Fruit fly (Drosophila melanogaster) whole organism, embryonic: ENCODE measurements around the gene Nrd1.

Experiments used
- Atf-2 ChIP-seq: fragments of 200-800 bp; sonication (Bioruptor generic); optimal IDR thresholded peaks from 2 replicates; lab custom pipeline; 2016; ENCODE audit warnings: missing biosample characterization, missing genetic modification characterization
- Bgb ChIP-seq: fragments of 200-800 bp; sonication (Bioruptor generic); IDR thresholded peaks from 2 replicates; pipeline ENCODE4 v1.3.6; 2022; ENCODE audit warnings: missing biosample characterization, missing genetic modification characterization; ENCODE audit not compliant: partially characterized antibody
- Bteb2 ChIP-seq: fragments of 200-800 bp; sonication (Bioruptor generic); optimal IDR thresholded peaks from 2 replicates; lab custom pipeline; 2016; ENCODE audit warnings: missing biosample characterization, missing genetic modification characterization
- CG10431 ChIP-seq: fragments of 200-800 bp; sonication (Bioruptor generic); optimal IDR thresholded peaks from 3 replicates; lab custom pipeline; 2018; ENCODE audit warnings: missing biosample characterization, mild to moderate bottlenecking, missing genetic modification characterization
- CG11560 ChIP-seq: fragments of 200-800 bp; sonication (Bioruptor generic); IDR thresholded peaks from 3 replicates; pipeline ENCODE4 v1.3.6; 2022; ENCODE audit warnings: missing biosample characterization, missing genetic modification characterization
- CG12769 ChIP-seq: fragments of 200-800 bp; sonication (Bioruptor generic); optimal IDR thresholded peaks from 2 replicates; lab custom pipeline; 2019; ENCODE audit warnings: missing biosample characterization, mild to moderate bottlenecking, missing genetic modification characterization, moderate library complexity
- CG14014 ChIP-seq: fragments of 200-800 bp; sonication (Bioruptor generic); IDR thresholded peaks from 2 replicates; pipeline ENCODE4 v1.3.6; 2022; ENCODE audit warnings: missing biosample characterization, missing genetic modification characterization
- CG16779 ChIP-seq: fragments of 200-800 bp; sonication (Bioruptor generic); IDR thresholded peaks from 2 replicates; pipeline ENCODE4 v1.3.6; 2022; ENCODE audit warnings: missing biosample characterization, missing genetic modification characterization
- CG16863 ChIP-seq: fragments of 200-800 bp; sonication (Bioruptor generic); optimal IDR thresholded peaks from 3 replicates; lab custom pipeline; 2016; ENCODE audit warnings: missing biosample characterization, missing genetic modification characterization
- CG30403 ChIP-seq: fragments of 200-800 bp; sonication (Bioruptor generic); optimal IDR thresholded peaks from 3 replicates; lab custom pipeline; 2016; ENCODE audit warnings: missing biosample characterization, missing genetic modification characterization
- CG33213 ChIP-seq: fragments of 200-800 bp; sonication (Bioruptor generic); optimal IDR thresholded peaks from 3 replicates; lab custom pipeline; 2016; ENCODE audit warnings: missing biosample characterization, missing genetic modification characterization
- CG34224 ChIP-seq: fragments of 200-800 bp; sonication (Bioruptor generic); IDR thresholded peaks from 3 replicates; pipeline ENCODE4 v1.3.6; 2022; ENCODE audit warnings: missing biosample characterization, missing genetic modification characterization; ENCODE audit not compliant: partially characterized antibody
- CG3726 ChIP-seq: fragments of 200-800 bp; sonication (Bioruptor generic); IDR thresholded peaks from 3 replicates; pipeline ENCODE4, ENCODE4 v1.3.6; 2022; ENCODE audit warnings: missing biosample characterization, missing genetic modification characterization
- CG3995 ChIP-seq: fragments of 200-800 bp; sonication (Bioruptor generic); optimal IDR thresholded peaks from 3 replicates; lab custom pipeline; 2016; ENCODE audit warnings: missing biosample characterization, missing genetic modification characterization
- CG4707 ChIP-seq: fragments of 200-800 bp; sonication (Bioruptor generic); optimal IDR thresholded peaks from 2 replicates; lab custom pipeline; 2018; ENCODE audit warnings: missing biosample characterization, mild to moderate bottlenecking, missing genetic modification characterization, moderate library complexity
- CG6654 ChIP-seq: fragments of 200-800 bp; sonication (Bioruptor generic); optimal IDR thresholded peaks from 2 replicates; lab custom pipeline; 2017; ENCODE audit warnings: missing biosample characterization, mild to moderate bottlenecking, missing genetic modification characterization
- CG8089 ChIP-seq: fragments of 200-800 bp; sonication (Bioruptor generic); optimal IDR thresholded peaks from 3 replicates; lab custom pipeline; 2016; ENCODE audit warnings: missing biosample characterization, missing genetic modification characterization
- CG9797 ChIP-seq: fragments of 200-800 bp; sonication (Bioruptor generic); optimal IDR thresholded peaks from 3 replicates; lab custom pipeline; 2018; ENCODE audit warnings: missing biosample characterization, mild to moderate bottlenecking, missing genetic modification characterization
- Camta ChIP-seq: fragments of 200-800 bp; sonication (Bioruptor generic); optimal IDR thresholded peaks from 2 replicates; lab custom pipeline; 2016; ENCODE audit warnings: missing biosample characterization, missing genetic modification characterization
- Dip3 ChIP-seq: fragments of 200-800 bp; sonication (Bioruptor generic); optimal IDR thresholded peaks from 3 replicates; lab custom pipeline; 2016; ENCODE audit warnings: missing biosample characterization, missing genetic modification characterization
- ERR ChIP-seq: fragments of 200-800 bp; sonication (Bioruptor generic); optimal IDR thresholded peaks from 2 replicates; lab custom pipeline; 2016; ENCODE audit warnings: missing biosample characterization, missing genetic modification characterization
- Eip74EF ChIP-seq, 2 experiments: fragments of 200-800 bp in 1 of 2; fragments of >200 bp in 1 of 2; sonication (Bioruptor generic) in 1 of 2; optimal IDR thresholded peaks; 2 replicates each; lab custom pipeline; 2017 to 2019; ENCODE audit warnings: missing biosample characterization in 2 of 2, missing genetic modification characterization in 2 of 2, mild to moderate bottlenecking in 1 of 2, moderate library complexity in 1 of 2
- HLHmδ ChIP-seq: fragments of 200-800 bp; sonication (Bioruptor generic); optimal IDR thresholded peaks from 2 replicates; lab custom pipeline; 2018; ENCODE audit warnings: missing biosample characterization, mild to moderate bottlenecking, missing genetic modification characterization, moderate library complexity
- Hmr ChIP-seq: fragments of 200-800 bp; sonication (Bioruptor generic); optimal IDR thresholded peaks from 3 replicates; lab custom pipeline; 2017; ENCODE audit warnings: mild to moderate bottlenecking, missing biosample characterization, missing genetic modification reagents, missing genetic modification characterization
- Hsf ChIP-seq: fragments of 200-800 bp; sonication (Bioruptor generic); optimal IDR thresholded peaks from 3 replicates; lab custom pipeline; 2016; ENCODE audit warnings: missing biosample characterization, missing genetic modification characterization
- Lhr ChIP-seq: fragments of 200-800 bp; sonication (Bioruptor generic); optimal IDR thresholded peaks from 3 replicates; lab custom pipeline; 2017; ENCODE audit warnings: mild to moderate bottlenecking, missing biosample characterization, missing genetic modification reagents, missing genetic modification characterization
- Med ChIP-seq: fragments of 200-800 bp; sonication (Bioruptor generic); peaks from one replicate; lab custom pipeline; 2016; ENCODE audit warnings: missing biosample characterization, missing genetic modification characterization, mild to moderate bottlenecking, inconsistent platforms, moderate library complexity
- Poxn ChIP-seq: fragments of 200-800 bp; sonication (Bioruptor generic); IDR thresholded peaks from 2 replicates; pipeline ENCODE4 v1.3.6; 2022; ENCODE audit warnings: missing biosample characterization, missing genetic modification characterization
- Ptx1 ChIP-seq: fragments of 200-800 bp; sonication (Bioruptor generic); IDR thresholded peaks from 2 replicates; pipeline ENCODE4 v1.3.6; 2022; ENCODE audit warnings: missing biosample characterization, missing genetic modification characterization
- cas ChIP-seq: fragments of 200-800 bp; sonication (Bioruptor generic); IDR thresholded peaks from 2 replicates; pipeline ENCODE4 v1.3.6; 2022; ENCODE audit warnings: missing biosample characterization, missing genetic modification characterization
- cg ChIP-seq: fragments of 200-800 bp; sonication (Bioruptor generic); optimal IDR thresholded peaks from 3 replicates; lab custom pipeline; 2019; ENCODE audit warnings: missing biosample characterization, mild to moderate bottlenecking, missing genetic modification characterization, moderate library complexity
- croc ChIP-seq: fragments of 200-800 bp; sonication (Bioruptor generic); conservative IDR thresholded peaks from 3 replicates; pipeline ENCODE4 v1.3.6; 2022; ENCODE audit warnings: missing biosample characterization, missing genetic modification characterization
- crp ChIP-seq, 2 experiments: fragments of 200-800 bp; sonication (Bioruptor generic); optimal IDR thresholded peaks; 2 replicates in 1 of 2; 3 replicates in 1 of 2; lab custom pipeline; 2017; ENCODE audit warnings: missing biosample characterization in 2 of 2, missing genetic modification characterization in 2 of 2, mild to moderate bottlenecking in 1 of 2, moderate library complexity in 1 of 2
- dpn ChIP-seq, 2 experiments: fragments of 200-800 bp; sonication (Bioruptor generic); optimal IDR thresholded peaks; 3 replicates each; lab custom pipeline; 2016; ENCODE audit warnings: missing biosample characterization in 2 of 2, missing genetic modification characterization in 2 of 2
- ewg ChIP-seq: fragments of 200-800 bp; sonication (Bioruptor generic); optimal IDR thresholded peaks from 3 replicates; lab custom pipeline; 2017; ENCODE audit warnings: mild to moderate bottlenecking, missing biosample characterization, missing genetic modification reagents, missing genetic modification characterization
- ftz-f1 ChIP-seq: fragments of 200-800 bp; sonication (Bioruptor generic); optimal IDR thresholded peaks from 2 replicates; lab custom pipeline; 2016; ENCODE audit warnings: missing biosample characterization, missing genetic modification characterization
- gro ChIP-seq: fragments of 200-800 bp; sonication (Bioruptor generic); optimal IDR thresholded peaks from 2 replicates; lab custom pipeline; 2016; ENCODE audit warnings: missing biosample characterization, missing genetic modification characterization
- her ChIP-seq: fragments of 200-800 bp; sonication (Bioruptor generic); optimal IDR thresholded peaks from 2 replicates; lab custom pipeline; 2016; ENCODE audit warnings: missing biosample characterization, missing genetic modification characterization
- hkb ChIP-seq, 2 experiments: fragments of 200-800 bp in 1 of 2; fragments of >200 bp in 1 of 2; sonication (Bioruptor generic) in 1 of 2; IDR thresholded peaks in 1 of 2; optimal IDR thresholded peaks in 1 of 2; 2 replicates each; pipeline versions ENCODE4 v1.3.6 to Lab custom; 2017 to 2022; ENCODE audit warnings: missing biosample characterization in 1 of 2, missing genetic modification characterization in 1 of 2
- ken ChIP-seq: fragments of 200-800 bp; sonication (Bioruptor generic); IDR thresholded peaks from 3 replicates; pipeline ENCODE4 v1.3.6; 2022; ENCODE audit warnings: missing biosample characterization, missing genetic modification characterization
- lbe ChIP-seq: fragments of 200-800 bp; sonication (Bioruptor generic); optimal IDR thresholded peaks from 2 replicates; lab custom pipeline; 2016; ENCODE audit warnings: missing biosample characterization, mild to moderate bottlenecking, missing genetic modification characterization
- nom ChIP-seq: fragments of 200-800 bp; sonication (Bioruptor generic); optimal IDR thresholded peaks from 2 replicates; lab custom pipeline; 2017; ENCODE audit warnings: missing biosample characterization, missing genetic modification characterization, mild to moderate bottlenecking, moderate library complexity, missing genetic modification reagents
- pita ChIP-seq: fragments of 200-800 bp; sonication (Bioruptor generic); optimal IDR thresholded peaks from 2 replicates; lab custom pipeline; 2017; ENCODE audit warnings: missing biosample characterization, mild to moderate bottlenecking, missing genetic modification characterization
- ro ChIP-seq: fragments of 200-800 bp; sonication (Bioruptor generic); IDR thresholded peaks from 2 replicates; pipeline ENCODE4 v1.3.6; 2022; ENCODE audit warnings: missing biosample characterization, missing genetic modification characterization
- run ChIP-seq: fragments of 200-800 bp; sonication (Bioruptor generic); optimal IDR thresholded peaks from 3 replicates; lab custom pipeline; 2018; ENCODE audit warnings: missing biosample characterization, mild to moderate bottlenecking, missing genetic modification characterization
- sens-2 ChIP-seq: fragments of 200-800 bp; sonication (Bioruptor generic); IDR thresholded peaks from 2 replicates; pipeline ENCODE4 v1.3.6; 2022; ENCODE audit warnings: missing biosample characterization, missing genetic modification characterization
- slp2 ChIP-seq: fragments of 200-800 bp; sonication (Bioruptor generic); optimal IDR thresholded peaks from 2 replicates; lab custom pipeline; 2016; ENCODE audit warnings: missing biosample characterization, missing genetic modification characterization
- sob ChIP-seq: fragments of 200-800 bp; sonication (Bioruptor generic); IDR thresholded peaks from 2 replicates; pipeline ENCODE4 v1.3.6; 2022; ENCODE audit warnings: missing biosample characterization, missing genetic modification characterization
- tap ChIP-seq: fragments of 200-800 bp; optimal IDR thresholded peaks from 3 replicates; lab custom pipeline; 2019; ENCODE audit warnings: missing biosample characterization, mild to moderate bottlenecking, missing genetic modification characterization, moderate library complexity
- trem ChIP-seq: fragments of 200-800 bp; optimal IDR thresholded peaks from 3 replicates; lab custom pipeline; 2019; ENCODE audit warnings: missing biosample characterization, mild to moderate bottlenecking, missing genetic modification characterization, moderate library complexity
- twi ChIP-seq: fragments of 200-800 bp; optimal IDR thresholded peaks from 2 replicates; lab custom pipeline; 2019; ENCODE audit warnings: missing biosample characterization, mild to moderate bottlenecking, missing genetic modification characterization, moderate library complexity

Gene Nrd1

dm6 chrX:11915154-11915593 lies 46.5 kb upstream of the Nrd1 start (continued):
- TF ChIP-seq ken (peak; percentile 74; the same call in 2 of the 3 replicates), Poxn (GFP tag; lab: Robert Waterston, UW) (peak; percentile 51), ftz-f1 (GFP tag; lab: Kevin White, UChicago) (no peak), CG4707 (GFP tag; lab: Kevin White, UChicago) (peak; percentile 65), CG11560 (tag; lab: Robert Waterston, UW) (peak; percentile 71; the same call in 2 of the 3 replicates), cg (GFP tag; lab: Kevin White, UChicago) (no peak), trem (tag; lab: Kevin White, UChicago) (peak; percentile 86), sens-2 (GFP tag; lab: Robert Waterston, UW) (peak; percentile 51; the same call in 1 of the 2 replicates), CG8089 (GFP tag; lab: Kevin White, UChicago) (no peak), croc (GFP tag; lab: Robert Waterston, UW) (peak; percentile 91), CG3726 (GFP tag; lab: Robert Waterston, UW) (peak; percentile 81; the same call in 2 of the 3 replicates), Hsf (GFP tag; lab: Kevin White, UChicago) (no peak), pita (GFP tag; lab: Kevin White, UChicago) (no peak), gro (GFP tag; lab: Kevin White, UChicago) (no peak), Hmr (GFP tag; lab: Kevin White, UChicago) (peak; percentile 87), CG16779 (GFP tag; lab: Robert Waterston, UW) (0 out of 2 replicates have a peak, but pooled peaks have one; percentile 15), Camta (no peak), twi (tag; lab: Kevin White, UChicago) (peak; percentile 83), Bteb2 (GFP tag; lab: Kevin White, UChicago) (no peak), CG10431 (GFP tag; lab: Kevin White, UChicago) (peak; percentile 74), ro (peak; percentile 78), Ptx1 (peak; percentile 90), CG9797 (GFP tag; lab: Kevin White, UChicago) (peak; percentile 20), CG33213 (GFP tag; lab: Kevin White, UChicago) (no peak), run (tag; lab: Kevin White, UChicago) (peak; percentile 69), Dip3 (peak; percentile 35), CG34224 (GFP tag; lab: Robert Waterston, UW) (no peak), tap (tag; lab: Kevin White, UChicago) (peak; percentile 91), hkb (optimal IDR thresholded peaks at IDR 0.05; lab: Kevin White, UChicago) (no peak), hkb (GFP tag; IDR thresholded peaks at IDR 0.05; lab: Robert Waterston, UW) (peak; percentile 88), crp (GFP tag; optimal IDR thresholded peaks at IDR 0.05; lab: Kevin White, UChicago) (peak in 1 of 2 experiments; percentile 40), CG3995 (GFP tag; lab: Kevin White, UChicago) (peak; percentile 25), her (no peak), Lhr (GFP tag; lab: Kevin White, UChicago) (peak; percentile 63), sob (GFP tag; lab: Robert Waterston, UW) (peak; percentile 81), lbe (peak; percentile 65), ERR (GFP tag; lab: Kevin White, UChicago) (no peak)

- TF ChIP-seq Atf-2 (GFP tag; lab: Kevin White, UChicago) (no peak), CG12769 (tag; lab: Kevin White, UChicago) (peak; percentile 9), slp2 (no peak), CG30403 (GFP tag; lab: Kevin White, UChicago) (no peak), HLHmδ (GFP tag; lab: Kevin White, UChicago) (no peak), ewg (GFP tag; lab: Kevin White, UChicago) (no peak), CG6654 (GFP tag; lab: Kevin White, UChicago) (no peak), CG11560 (tag; lab: Robert Waterston, UW) (no peak), Eip74EF (GFP tag; optimal IDR thresholded peaks at IDR 0.05; lab: Kevin White, UChicago) (no peak), Med (GFP tag; lab: Kevin White, UChicago) (no peak), CG16863 (no peak), nom (GFP tag; lab: Kevin White, UChicago) (peak; percentile 31), cas (GFP tag; lab: Robert Waterston, UW) (no peak), CG14014 (GFP tag; lab: Robert Waterston, UW) (no peak), dpn (GFP tag; optimal IDR thresholded peaks at IDR 0.05; lab: Kevin White, UChicago) (no peak), Bgb (GFP tag; lab: Robert Waterston, UW) (no peak)
Observed at dm6 chrX:11913581-11913980, 44.9 kb upstream of the Nrd1 start.
